Worm (Caenorhabditis elegans): ENCODE data around the gene txt-14.

DNA sequence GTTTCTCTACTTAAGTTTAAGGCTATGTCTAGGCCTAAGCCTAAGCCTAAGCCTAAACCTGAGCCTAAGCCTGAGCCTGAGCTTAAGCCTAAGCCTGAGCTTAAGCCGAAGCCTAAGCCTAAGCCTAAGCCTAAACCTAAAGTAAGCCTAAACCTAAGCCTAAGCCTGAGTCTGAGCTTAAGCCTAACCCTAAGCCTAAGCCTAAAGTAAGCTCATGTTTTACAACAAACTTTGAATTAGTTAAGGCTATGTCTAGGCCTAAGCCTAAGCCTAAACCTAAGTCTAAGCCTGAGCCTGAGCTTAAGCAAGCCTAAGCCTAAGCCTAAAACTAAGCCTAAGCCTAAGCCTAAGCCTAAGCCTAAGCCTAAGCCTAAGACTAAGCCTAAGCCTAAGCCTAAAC, 16.8 kb upstream of the txt-14 start:
- TF ChIP-seq him-1 (tag; optimal IDR thresholded peaks at IDR 0.05): no peak
- TF ChIP-seq dao-5 (tag; optimal IDR thresholded peaks at IDR 0.05): no peak
- no peak for TF ChIP-seq W03F9.2 (tag; optimal IDR thresholded peaks at IDR 0.05)

All from whole organism, L4/young adult.